Fruit fly (Drosophila melanogaster) whole organism, embryonic: ENCODE data around the gene Tbc1d22.

Source experiments
- Adf1 ChIP-seq: fragments of 200-800 bp; sonication (Bioruptor generic); IDR thresholded peaks from 2 replicates; pipeline ENCODE4 v1.3.6; 2022; ENCODE audit warnings: missing biosample characterization, missing genetic modification characterization
- Bdp1 ChIP-seq: fragments of 200-800 bp; sonication (Bioruptor generic); optimal IDR thresholded peaks from 3 replicates; lab custom pipeline; 2016; ENCODE audit warnings: missing biosample characterization, missing genetic modification characterization
- CG10147 ChIP-seq: fragments of 200-800 bp; sonication (Bioruptor generic); optimal IDR thresholded peaks from 2 replicates; lab custom pipeline; 2019; ENCODE audit warnings: missing biosample characterization, mild to moderate bottlenecking, missing genetic modification characterization, moderate library complexity
- CG10274 ChIP-seq: fragments of 200-800 bp; sonication (Bioruptor generic); optimal IDR thresholded peaks from 3 replicates; lab custom pipeline; 2017; ENCODE audit warnings: missing biosample characterization, mild to moderate bottlenecking, missing genetic modification characterization
- CG10462 ChIP-seq: fragments of 200-800 bp; sonication (Bioruptor generic); optimal IDR thresholded peaks from 2 replicates; lab custom pipeline; 2016; ENCODE audit warnings: missing biosample characterization, missing genetic modification characterization
- CG11456 ChIP-seq: fragments of 200-800 bp; sonication (Bioruptor generic); IDR thresholded peaks from 3 replicates; pipeline ENCODE4 v1.3.6; 2022; ENCODE audit warnings: missing biosample characterization, missing genetic modification characterization
- CG12391 ChIP-seq: fragments of 200-800 bp; sonication (Bioruptor generic); optimal IDR thresholded peaks from 3 replicates; lab custom pipeline; 2018; ENCODE audit warnings: missing biosample characterization, mild to moderate bottlenecking, missing genetic modification characterization, moderate library complexity
- CG13624 ChIP-seq: fragments of 200-800 bp; sonication (Bioruptor generic); optimal IDR thresholded peaks from 2 replicates; lab custom pipeline; 2016; ENCODE audit warnings: missing biosample characterization, missing genetic modification characterization
- CG13775 ChIP-seq: fragments of 200-800 bp; sonication (Bioruptor generic); optimal IDR thresholded peaks from 3 replicates; lab custom pipeline; 2017; ENCODE audit warnings: missing biosample characterization, mild to moderate bottlenecking, missing genetic modification characterization
- CG14441 ChIP-seq: fragments of 200-800 bp; sonication (Bioruptor generic); IDR thresholded peaks from 2 replicates; pipeline ENCODE4 v1.3.6; 2022; ENCODE audit warnings: missing biosample characterization, missing genetic modification characterization
- CG15011 ChIP-seq: fragments of 200-800 bp; sonication (Bioruptor generic); optimal IDR thresholded peaks from 3 replicates; lab custom pipeline; 2018; ENCODE audit warnings: missing biosample characterization, mild to moderate bottlenecking, missing genetic modification characterization
- CG15601 ChIP-seq: fragments of 200-800 bp; sonication (Bioruptor generic); optimal IDR thresholded peaks from 3 replicates; lab custom pipeline; 2019; ENCODE audit warnings: missing biosample characterization, mild to moderate bottlenecking, missing genetic modification characterization, moderate library complexity
- CG1603 ChIP-seq: fragments of 200-800 bp; sonication (Bioruptor generic); optimal IDR thresholded peaks from 2 replicates; lab custom pipeline; 2019; ENCODE audit warnings: missing biosample characterization, mild to moderate bottlenecking, missing genetic modification characterization, moderate library complexity
- CG1647 ChIP-seq: fragments of 200-800 bp; sonication (Bioruptor generic); optimal IDR thresholded peaks from 3 replicates; lab custom pipeline; 2016; ENCODE audit warnings: missing biosample characterization, missing genetic modification characterization
- CG17328 ChIP-seq: fragments of 200-800 bp; sonication (Bioruptor generic); IDR thresholded peaks from 2 replicates; pipeline ENCODE4 v1.3.6; 2022; ENCODE audit warnings: missing biosample characterization, missing genetic modification characterization
- CG2129 ChIP-seq: fragments of 200-800 bp; sonication (Bioruptor generic); IDR thresholded peaks from 2 replicates; pipeline ENCODE4 v1.3.6; 2022; ENCODE audit warnings: missing biosample characterization, missing genetic modification characterization; ENCODE audit not compliant: partially characterized antibody
- CG2875 ChIP-seq: fragments of 200-800 bp; sonication (Bioruptor generic); optimal IDR thresholded peaks from 2 replicates; lab custom pipeline; 2017; ENCODE audit warnings: missing biosample characterization, mild to moderate bottlenecking, missing genetic modification characterization, missing genetic modification reagents
- CG32767 ChIP-seq: fragments of 200-800 bp; sonication (Bioruptor generic); IDR thresholded peaks from 2 replicates; pipeline ENCODE4 v1.3.6; 2022; ENCODE audit warnings: missing biosample characterization, missing genetic modification characterization
- CG33213 ChIP-seq: fragments of 200-800 bp; sonication (Bioruptor generic); optimal IDR thresholded peaks from 3 replicates; lab custom pipeline; 2016; ENCODE audit warnings: missing biosample characterization, missing genetic modification characterization
- CG34422 ChIP-seq: fragments of 200-800 bp; sonication (Bioruptor generic); IDR thresholded peaks from 3 replicates; pipeline ENCODE4 v1.3.6; 2022; ENCODE audit warnings: missing biosample characterization, missing genetic modification characterization
- CG4360 ChIP-seq: fragments of 200-800 bp; sonication (Bioruptor generic); IDR thresholded peaks from 2 replicates; pipeline ENCODE4 v1.3.6; 2022; ENCODE audit warnings: missing biosample characterization, missing genetic modification characterization
- CG6791 ChIP-seq: fragments of 200-800 bp; sonication (Bioruptor generic); IDR thresholded peaks from 3 replicates; pipeline ENCODE4 v1.3.6; 2022; ENCODE audit warnings: missing biosample characterization, missing genetic modification characterization; ENCODE audit not compliant: partially characterized antibody
- CG7928 ChIP-seq: fragments of 200-800 bp; sonication (Bioruptor generic); optimal IDR thresholded peaks from 2 replicates; lab custom pipeline; 2017; ENCODE audit warnings: missing biosample characterization, mild to moderate bottlenecking, missing genetic modification characterization
- CG7963 ChIP-seq: fragments of 200-800 bp; sonication (Bioruptor generic); IDR thresholded peaks from 3 replicates; pipeline ENCODE4 v1.3.6; 2022; ENCODE audit warnings: missing biosample characterization, missing genetic modification characterization; ENCODE audit not compliant: partially characterized antibody
- CG9609 ChIP-seq: fragments of 200-800 bp; sonication (Bioruptor generic); optimal IDR thresholded peaks from 3 replicates; lab custom pipeline; 2016; ENCODE audit warnings: missing biosample characterization, missing genetic modification characterization
- Drgx ChIP-seq: fragments of 200-800 bp; sonication (Bioruptor generic); IDR thresholded peaks from 2 replicates; pipeline ENCODE4 v1.3.6; 2022; ENCODE audit warnings: missing biosample characterization, missing genetic modification characterization
- GATAe ChIP-seq: fragments of 200-800 bp; sonication (Bioruptor generic); conservative IDR thresholded peaks from 2 replicates; pipeline ENCODE4 v1.3.6; 2022; ENCODE audit warnings: missing biosample characterization, missing genetic modification characterization
- H15 ChIP-seq: fragments of 200-800 bp; sonication (Bioruptor generic); IDR thresholded peaks from 3 replicates; pipeline ENCODE4 v1.3.6; 2022; ENCODE audit warnings: missing biosample characterization, missing genetic modification characterization
- Max ChIP-seq: fragments of 200-800 bp; sonication (Bioruptor generic); optimal IDR thresholded peaks from 2 replicates; lab custom pipeline; 2016; ENCODE audit warnings: missing biosample characterization, mild to moderate bottlenecking, missing genetic modification characterization
- Mes4 ChIP-seq: fragments of 200-800 bp; sonication (Bioruptor generic); optimal IDR thresholded peaks from 2 replicates; lab custom pipeline; 2016; ENCODE audit warnings: missing biosample characterization, missing genetic modification characterization
- Mrtf ChIP-seq: fragments of 200-800 bp; sonication (Bioruptor generic); IDR thresholded peaks from 3 replicates; pipeline ENCODE4 v1.3.6; 2022; ENCODE audit warnings: missing biosample characterization, missing genetic modification characterization
- Opbp ChIP-seq: fragments of 200-800 bp; sonication (Bioruptor generic); IDR thresholded peaks from 3 replicates; pipeline ENCODE4 v1.3.6; 2022; ENCODE audit warnings: missing biosample characterization, missing genetic modification characterization; ENCODE audit not compliant: partially characterized antibody
- Pdp1 ChIP-seq, 2 experiments: fragments of 200-800 bp; sonication (Bioruptor generic); optimal IDR thresholded peaks; 3 replicates each; lab custom pipeline; 2016; ENCODE audit warnings: missing biosample characterization in 2 of 2, missing genetic modification characterization in 2 of 2, mild to moderate bottlenecking in 1 of 2, moderate library complexity in 1 of 2
- Rx ChIP-seq: fragments of 200-800 bp; sonication (Bioruptor generic); IDR thresholded peaks from 2 replicates; pipeline ENCODE4 v1.3.6; 2022; ENCODE audit warnings: missing biosample characterization, missing genetic modification characterization
- Sin3A ChIP-seq: fragments of >200 bp; optimal IDR thresholded peaks from 2 replicates; lab custom pipeline; 2018
- ab ChIP-seq: fragments of 200-800 bp; sonication (Bioruptor generic); optimal IDR thresholded peaks from 2 replicates; lab custom pipeline; 2016; ENCODE audit warnings: missing biosample characterization, missing genetic modification characterization
- abd-A ChIP-seq: fragments of 200-800 bp; sonication (Bioruptor generic); optimal IDR thresholded peaks from 3 replicates; lab custom pipeline; 2019; ENCODE audit warnings: missing biosample characterization, mild to moderate bottlenecking, missing genetic modification characterization, moderate library complexity
- amos ChIP-seq: fragments of 200-800 bp; sonication (Bioruptor generic); IDR thresholded peaks from 2 replicates; pipeline ENCODE4 v1.3.6; 2022; ENCODE audit warnings: missing biosample characterization, missing genetic modification characterization; ENCODE audit not compliant: partially characterized antibody
- aop ChIP-seq: fragments of 200-800 bp; sonication (Bioruptor generic); IDR thresholded peaks from 2 replicates; pipeline ENCODE4 v1.3.6; 2022; ENCODE audit warnings: missing biosample characterization, missing genetic modification characterization
- bab2 ChIP-seq: fragments of 200-800 bp; sonication (Bioruptor generic); optimal IDR thresholded peaks from 2 replicates; lab custom pipeline; 2016; ENCODE audit warnings: missing biosample characterization, missing genetic modification characterization
- exex ChIP-seq: fragments of 200-800 bp; sonication (Bioruptor generic); optimal IDR thresholded peaks from 4 replicates; lab custom pipeline; 2018; ENCODE audit warnings: missing biosample characterization, mild to moderate bottlenecking, missing genetic modification characterization, moderate library complexity
- gem ChIP-seq: fragments of 200-800 bp; sonication (Bioruptor generic); optimal IDR thresholded peaks from 2 replicates; lab custom pipeline; 2019; ENCODE audit warnings: missing biosample characterization, mild to moderate bottlenecking, missing genetic modification characterization, moderate library complexity
- nmo ChIP-seq: fragments of 200-800 bp; sonication (Bioruptor generic); optimal IDR thresholded peaks from 2 replicates; lab custom pipeline; 2018; ENCODE audit warnings: missing biosample characterization, mild to moderate bottlenecking, missing genetic modification characterization, moderate library complexity
- odd ChIP-seq: fragments of 200-800 bp; sonication (Bioruptor generic); optimal IDR thresholded peaks from 2 replicates; lab custom pipeline; 2017; ENCODE audit warnings: missing biosample characterization, mild to moderate bottlenecking, missing genetic modification characterization
- psq ChIP-seq: fragments of 200-800 bp; sonication (Bioruptor generic); optimal IDR thresholded peaks from 2 replicates; lab custom pipeline; 2017; ENCODE audit warnings: missing biosample characterization, missing genetic modification characterization
- row ChIP-seq: fragments of 200-800 bp; sonication (Bioruptor generic); IDR thresholded peaks from 3 replicates; pipeline ENCODE4 v1.3.6; 2022; ENCODE audit warnings: missing biosample characterization, missing genetic modification characterization
- slp2 ChIP-seq: fragments of 200-800 bp; sonication (Bioruptor generic); optimal IDR thresholded peaks from 2 replicates; lab custom pipeline; 2016; ENCODE audit warnings: missing biosample characterization, missing genetic modification characterization
- sna ChIP-seq: fragments of 200-800 bp; sonication (Bioruptor generic); IDR thresholded peaks from 2 replicates; pipeline ENCODE4 v1.3.6; 2022; ENCODE audit warnings: missing biosample characterization, missing genetic modification characterization; ENCODE audit not compliant: partially characterized antibody
- zfh1 ChIP-seq: fragments of 200-800 bp; sonication (Bioruptor generic); IDR thresholded peaks from 3 replicates; pipeline ENCODE4 v1.3.6; 2022; ENCODE audit warnings: missing biosample characterization, missing genetic modification characterization

Gene Tbc1d22

dm6 chr3R:21112742-21113465 lies 10.9 kb downstream of the Tbc1d22 start (continued):
- TF ChIP-seq Rx (GFP tag; lab: Robert Waterston, UW) (peak; percentile 76), amos (GFP tag; lab: Robert Waterston, UW) (no peak), CG1647 (GFP tag; lab: Kevin White, UChicago) (peak; percentile 92), CG7928 (GFP tag; lab: Kevin White, UChicago) (peak; percentile 35), Max (peak; percentile 51), H15 (GFP tag; lab: Robert Waterston, UW) (peak; percentile 84), CG13624 (GFP tag; lab: Kevin White, UChicago) (peak; percentile 87), CG32767 (GFP tag; lab: Robert Waterston, UW) (peak; percentile 71; the same call in 1 of the 2 replicates), CG15011 (GFP tag; lab: Kevin White, UChicago) (no peak), CG15601 (tag; lab: Kevin White, UChicago) (peak; percentile 79), CG12391 (tag; lab: Kevin White, UChicago) (peak; percentile 91), Mrtf (peak; percentile 82), CG2129 (GFP tag; lab: Robert Waterston, UW) (no peak), CG11456 (peak; percentile 89), CG2875 (peak; percentile 89), Mes4 (GFP tag; lab: Kevin White, UChicago) (peak; percentile 85), Bdp1 (peak; percentile 78), row (peak; percentile 88), CG7963 (GFP tag; lab: Robert Waterston, UW) (no peak), nmo (GFP tag; lab: Kevin White, UChicago) (peak; percentile 87), GATAe (GFP tag; lab: Robert Waterston, UW) (peak; percentile 75), CG13775 (peak; percentile 72), bab2 (peak; percentile 93), Pdp1 (GFP tag; optimal IDR thresholded peaks at IDR 0.05; lab: Kevin White, UChicago) (peak; percentile 87), CG14441 (GFP tag; lab: Robert Waterston, UW) (peak; percentile 85), gem (tag; lab: Kevin White, UChicago) (peak; percentile 94), CG9609 (GFP tag; lab: Kevin White, UChicago) (peak; percentile 87), CG33213 (GFP tag; lab: Kevin White, UChicago) (peak; percentile 83), CG10147 (peak; percentile 51), sna (GFP tag; lab: Robert Waterston, UW) (no peak), psq (GFP tag; lab: Kevin White, UChicago) (peak; percentile 61), exex (tag; lab: Kevin White, UChicago) (peak; percentile 78), CG1603 (tag; lab: Kevin White, UChicago) (peak; percentile 93), CG4360 (GFP tag; lab: Robert Waterston, UW) (peak; percentile 51), aop (peak; percentile 35; the same call in 1 of the 2 replicates), ab (GFP tag; lab: Kevin White, UChicago) (peak; percentile 61), Sin3A (no peak), slp2 (GFP tag; lab: Kevin White, UChicago) (peak; percentile 86), CG10462 (GFP tag; lab: Kevin White, UChicago) (peak; percentile 74), abd-A (no peak), CG34422 (peak; percentile 88), CG10274 (peak; percentile 74), Opbp (no peak), zfh1 (GFP tag; lab: Robert Waterston, UW) (peak; percentile 86), odd (peak; percentile 80), CG6791 (no peak), CG17328 (GFP tag; lab: Robert Waterston, UW) (peak; percentile 89), Adf1 (GFP tag; lab: Robert Waterston, UW) (no peak; the same call in 1 of the 2 replicates), Drgx (peak; percentile 85)
